Fruit fly (Drosophila melanogaster): ENCODE measurements around the gene CG31087.

dm6 chr3R:25300575-25300974, 13.1 kb downstream of the CG31087 start, which contains the start of gene CG13659:
- TF ChIP-seq ttk (optimal IDR thresholded peaks at IDR 0.05) (no peak), h (optimal IDR thresholded peaks at IDR 0.05) (no peak), Myc (optimal IDR thresholded peaks at IDR 0.05) (no peak), Sin3A (optimal IDR thresholded peaks at IDR 0.05) (no peak), psq (optimal IDR thresholded peaks at IDR 0.05) (no peak)

Measured in Kc167 (cell line).